Fruit fly (Drosophila melanogaster) whole organism, embryonic: ENCODE measurements around the gene CG5225.

Experiments
- Asciz ChIP-seq: fragments of 200-800 bp; sonication (Bioruptor generic); optimal IDR thresholded peaks from 2 replicates; lab custom pipeline; 2017; ENCODE audit warnings: missing biosample characterization, mild to moderate bottlenecking, missing genetic modification characterization, missing genetic modification reagents
- Awh ChIP-seq: fragments of 200-800 bp; sonication (Bioruptor generic); IDR thresholded peaks from 2 replicates; pipeline ENCODE4, ENCODE4 v1.3.6; 2022; ENCODE audit warnings: missing biosample characterization, missing genetic modification characterization
- Bgb ChIP-seq: fragments of 200-800 bp; sonication (Bioruptor generic); IDR thresholded peaks from 2 replicates; pipeline ENCODE4 v1.3.6; 2022; ENCODE audit warnings: missing biosample characterization, missing genetic modification characterization; ENCODE audit not compliant: partially characterized antibody
- C15 ChIP-seq: fragments of 200-800 bp; sonication (Bioruptor generic); IDR thresholded peaks from 3 replicates; pipeline ENCODE4 v1.3.6; 2022; ENCODE audit warnings: missing biosample characterization, missing genetic modification characterization
- CG10462 ChIP-seq: fragments of 200-800 bp; sonication (Bioruptor generic); optimal IDR thresholded peaks from 2 replicates; lab custom pipeline; 2016; ENCODE audit warnings: missing biosample characterization, missing genetic modification characterization
- CG11247 ChIP-seq: fragments of 200-800 bp; sonication (Bioruptor generic); IDR thresholded peaks from 2 replicates; pipeline ENCODE4 v1.3.6; 2022; ENCODE audit warnings: missing biosample characterization, missing genetic modification characterization
- CG11504 ChIP-seq: fragments of 200-800 bp; sonication (Bioruptor generic); optimal IDR thresholded peaks from 3 replicates; lab custom pipeline; 2019; ENCODE audit warnings: missing biosample characterization, mild to moderate bottlenecking, missing genetic modification characterization, moderate library complexity
- CG11560 ChIP-seq: fragments of 200-800 bp; sonication (Bioruptor generic); IDR thresholded peaks from 3 replicates; pipeline ENCODE4 v1.3.6; 2022; ENCODE audit warnings: missing biosample characterization, missing genetic modification characterization
- CG13287 ChIP-seq: fragments of 200-800 bp; sonication (Bioruptor generic); IDR thresholded peaks from 2 replicates; pipeline ENCODE4 v1.3.6; 2022; ENCODE audit warnings: missing biosample characterization, missing genetic modification characterization; ENCODE audit not compliant: partially characterized antibody
- CG15073 ChIP-seq: fragments of 200-800 bp; sonication (Bioruptor generic); optimal IDR thresholded peaks from 2 replicates; lab custom pipeline; 2016; ENCODE audit warnings: missing biosample characterization, missing genetic modification characterization
- CG15479 ChIP-seq: fragments of 200-800 bp; sonication (Bioruptor generic); optimal IDR thresholded peaks from 3 replicates; lab custom pipeline; 2019; ENCODE audit warnings: missing biosample characterization, mild to moderate bottlenecking, missing genetic modification characterization, moderate library complexity
- CG17361 ChIP-seq: fragments of 200-800 bp; sonication (Bioruptor generic); IDR thresholded peaks from 3 replicates; pipeline ENCODE4 v1.3.6; 2022; ENCODE audit warnings: missing biosample characterization, missing genetic modification characterization
- CG17912 ChIP-seq: fragments of 200-800 bp; sonication (Bioruptor generic); optimal IDR thresholded peaks from 2 replicates; lab custom pipeline; 2018; ENCODE audit warnings: missing biosample characterization, mild to moderate bottlenecking, missing genetic modification characterization
- CG18262 ChIP-seq: fragments of 200-800 bp; optimal IDR thresholded peaks from 3 replicates; lab custom pipeline; 2019; ENCODE audit warnings: missing biosample characterization, mild to moderate bottlenecking, missing genetic modification characterization, moderate library complexity
- CG18599 ChIP-seq: fragments of 200-800 bp; sonication (Bioruptor generic); optimal IDR thresholded peaks from 3 replicates; lab custom pipeline; 2017; ENCODE audit warnings: missing biosample characterization, missing genetic modification characterization, mild to moderate bottlenecking, moderate library complexity, missing genetic modification reagents
- CG2116 ChIP-seq: fragments of 200-800 bp; sonication (Bioruptor generic); optimal IDR thresholded peaks from 3 replicates; lab custom pipeline; 2018; ENCODE audit warnings: missing biosample characterization, mild to moderate bottlenecking, missing genetic modification characterization
- CG2199 ChIP-seq: fragments of 200-800 bp; sonication (Bioruptor generic); IDR thresholded peaks from 3 replicates; pipeline ENCODE4 v1.3.6; 2022; ENCODE audit warnings: missing biosample characterization, missing genetic modification characterization
- CG31224 ChIP-seq: fragments of 200-800 bp; sonication (Bioruptor generic); IDR thresholded peaks from 2 replicates; pipeline ENCODE4 v1.3.6; 2022; ENCODE audit warnings: missing biosample characterization, missing genetic modification characterization
- CG31388 ChIP-seq: fragments of 200-800 bp; sonication (Bioruptor generic); optimal IDR thresholded peaks from 2 replicates; lab custom pipeline; 2016; ENCODE audit warnings: missing biosample characterization, missing genetic modification characterization
- CG34376 ChIP-seq: fragments of 200-800 bp; sonication (Bioruptor generic); optimal IDR thresholded peaks from 2 replicates; lab custom pipeline; 2018; ENCODE audit warnings: missing biosample characterization, mild to moderate bottlenecking, missing genetic modification characterization
- CG43689 ChIP-seq: fragments of 200-800 bp; sonication (Bioruptor generic); IDR thresholded peaks from 2 replicates; pipeline ENCODE4 v1.3.6; 2022; ENCODE audit warnings: missing biosample characterization, missing genetic modification characterization
- CG4424 ChIP-seq: fragments of 200-800 bp; sonication (Bioruptor generic); optimal IDR thresholded peaks from 3 replicates; lab custom pipeline; 2016; ENCODE audit warnings: missing biosample characterization, missing genetic modification characterization
- Chrac-16 ChIP-seq: fragments of 200-800 bp; sonication (Bioruptor generic); optimal IDR thresholded peaks from 3 replicates; lab custom pipeline; 2016; ENCODE audit warnings: missing biosample characterization, missing genetic modification characterization
- D ChIP-seq, 2 experiments: fragments of 200-800 bp in 1 of 2; fragments of >200 bp in 1 of 2; sonication (Bioruptor generic) in 1 of 2; optimal IDR thresholded peaks; 2 replicates in 1 of 2; 3 replicates in 1 of 2; lab custom pipeline; 2017; ENCODE audit warnings: mild to moderate bottlenecking in 1 of 2, missing biosample characterization in 1 of 2, missing genetic modification characterization in 1 of 2, missing genetic modification reagents in 1 of 2
- D19A ChIP-seq: fragments of 200-800 bp; optimal IDR thresholded peaks from 3 replicates; lab custom pipeline; 2019; ENCODE audit warnings: missing biosample characterization, mild to moderate bottlenecking, missing genetic modification characterization, moderate library complexity
- HmgZ ChIP-seq: fragments of 200-800 bp; sonication (Bioruptor generic); optimal IDR thresholded peaks from 2 replicates; lab custom pipeline; 2018; ENCODE audit warnings: missing biosample characterization, mild to moderate bottlenecking, missing genetic modification characterization
- Neu2 ChIP-seq: fragments of 200-800 bp; sonication (Bioruptor generic); optimal IDR thresholded peaks from 3 replicates; lab custom pipeline; 2016; ENCODE audit warnings: missing biosample characterization, missing genetic modification characterization, borderline replicate concordance
- Nf-YC ChIP-seq: fragments of 200-800 bp; optimal IDR thresholded peaks from 3 replicates; lab custom pipeline; 2019; ENCODE audit warnings: missing biosample characterization, mild to moderate bottlenecking, missing genetic modification characterization, moderate library complexity
- Opbp ChIP-seq: fragments of 200-800 bp; sonication (Bioruptor generic); IDR thresholded peaks from 3 replicates; pipeline ENCODE4 v1.3.6; 2022; ENCODE audit warnings: missing biosample characterization, missing genetic modification characterization; ENCODE audit not compliant: partially characterized antibody
- Sox100B ChIP-seq: fragments of 200-800 bp; sonication (Bioruptor generic); optimal IDR thresholded peaks from 3 replicates; lab custom pipeline; 2018; ENCODE audit warnings: missing biosample characterization, mild to moderate bottlenecking, missing genetic modification characterization
- Trl ChIP-seq, 3 experiments: fragments of >200 bp in 2 of 3; fragments of 200-800 bp in 1 of 3; sonication (Bioruptor generic) in 1 of 3; optimal IDR thresholded peaks; 2 replicates in 1 of 3; 3 replicates in 2 of 3; lab custom pipeline; 2016 to 2017; ENCODE audit warnings: missing biosample characterization in 1 of 3, missing genetic modification characterization in 1 of 3
- ash1 ChIP-seq: fragments of 200-800 bp; sonication (Bioruptor generic); optimal IDR thresholded peaks from 2 replicates; lab custom pipeline; 2018; ENCODE audit warnings: missing biosample characterization, mild to moderate bottlenecking, missing genetic modification characterization
- esg ChIP-seq: fragments of 200-800 bp; sonication (Bioruptor generic); conservative IDR thresholded peaks from 2 replicates; pipeline ENCODE4 v1.3.6; 2022; ENCODE audit warnings: missing biosample characterization, missing genetic modification characterization
- gem ChIP-seq: fragments of 200-800 bp; sonication (Bioruptor generic); optimal IDR thresholded peaks from 2 replicates; lab custom pipeline; 2019; ENCODE audit warnings: missing biosample characterization, mild to moderate bottlenecking, missing genetic modification characterization, moderate library complexity
- grn ChIP-seq: fragments of 200-800 bp; sonication (Bioruptor generic); optimal IDR thresholded peaks from 3 replicates; lab custom pipeline; 2017; ENCODE audit warnings: missing biosample characterization, missing genetic modification characterization
- mirr ChIP-seq: fragments of 200-800 bp; sonication (Bioruptor generic); optimal IDR thresholded peaks from 3 replicates; lab custom pipeline; 2018; ENCODE audit warnings: missing biosample characterization, mild to moderate bottlenecking, missing genetic modification characterization
- oc ChIP-seq: fragments of 200-800 bp; sonication (Bioruptor generic); optimal IDR thresholded peaks from 2 replicates; lab custom pipeline; 2018; ENCODE audit warnings: missing biosample characterization, mild to moderate bottlenecking, missing genetic modification characterization, moderate library complexity
- onecut ChIP-seq: fragments of 200-800 bp; sonication (Bioruptor generic); IDR thresholded peaks from 2 replicates; pipeline ENCODE4 v1.3.6; 2022; ENCODE audit warnings: missing biosample characterization, missing genetic modification characterization
- pfk ChIP-seq: fragments of 200-800 bp; sonication (Bioruptor generic); optimal IDR thresholded peaks from 2 replicates; lab custom pipeline; 2018; ENCODE audit warnings: missing biosample characterization, mild to moderate bottlenecking, missing genetic modification characterization, moderate library complexity
- pnt ChIP-seq: fragments of 200-800 bp; sonication (Bioruptor generic); optimal IDR thresholded peaks from 3 replicates; lab custom pipeline; 2016; ENCODE audit warnings: missing biosample characterization, missing genetic modification characterization
- repo ChIP-seq: fragments of 200-800 bp; sonication (Bioruptor generic); optimal IDR thresholded peaks from 2 replicates; lab custom pipeline; 2016; ENCODE audit warnings: missing biosample characterization, missing genetic modification characterization
- rib ChIP-seq: fragments of 200-800 bp; sonication (Bioruptor generic); IDR thresholded peaks from 2 replicates; pipeline ENCODE4 v1.3.6; 2022; ENCODE audit warnings: missing biosample characterization, missing genetic modification characterization
- sc ChIP-seq, 3 experiments: fragments of >200 bp in 2 of 3; fragments of 200-800 bp in 1 of 3; sonication (Bioruptor generic) in 1 of 3; optimal IDR thresholded peaks; 2 replicates in 2 of 3; 3 replicates in 1 of 3; lab custom pipeline; 2017; ENCODE audit warnings: mild to moderate bottlenecking in 1 of 3, missing biosample characterization in 1 of 3, missing genetic modification characterization in 1 of 3, missing genetic modification reagents in 1 of 3
- seq ChIP-seq: fragments of 200-800 bp; sonication (Bioruptor generic); IDR thresholded peaks from 2 replicates; pipeline ENCODE4 v1.3.6; 2022; ENCODE audit warnings: missing biosample characterization, missing genetic modification characterization
- sr ChIP-seq: fragments of 200-800 bp; sonication (Bioruptor generic); IDR thresholded peaks from 3 replicates; pipeline ENCODE4 v1.3.6; 2022; ENCODE audit warnings: missing biosample characterization, missing genetic modification characterization
- tgo ChIP-seq: fragments of 200-800 bp; sonication (Bioruptor generic); IDR thresholded peaks from 3 replicates; pipeline ENCODE4 v1.3.6; 2022; ENCODE audit warnings: missing biosample characterization, missing genetic modification characterization
- vnd ChIP-seq: fragments of 200-800 bp; sonication (Bioruptor generic); IDR thresholded peaks from 3 replicates; pipeline ENCODE4 v1.3.6; 2022; ENCODE audit warnings: missing biosample characterization, missing genetic modification characterization; ENCODE audit not compliant: partially characterized antibody

The CG5225 gene

DNA sequence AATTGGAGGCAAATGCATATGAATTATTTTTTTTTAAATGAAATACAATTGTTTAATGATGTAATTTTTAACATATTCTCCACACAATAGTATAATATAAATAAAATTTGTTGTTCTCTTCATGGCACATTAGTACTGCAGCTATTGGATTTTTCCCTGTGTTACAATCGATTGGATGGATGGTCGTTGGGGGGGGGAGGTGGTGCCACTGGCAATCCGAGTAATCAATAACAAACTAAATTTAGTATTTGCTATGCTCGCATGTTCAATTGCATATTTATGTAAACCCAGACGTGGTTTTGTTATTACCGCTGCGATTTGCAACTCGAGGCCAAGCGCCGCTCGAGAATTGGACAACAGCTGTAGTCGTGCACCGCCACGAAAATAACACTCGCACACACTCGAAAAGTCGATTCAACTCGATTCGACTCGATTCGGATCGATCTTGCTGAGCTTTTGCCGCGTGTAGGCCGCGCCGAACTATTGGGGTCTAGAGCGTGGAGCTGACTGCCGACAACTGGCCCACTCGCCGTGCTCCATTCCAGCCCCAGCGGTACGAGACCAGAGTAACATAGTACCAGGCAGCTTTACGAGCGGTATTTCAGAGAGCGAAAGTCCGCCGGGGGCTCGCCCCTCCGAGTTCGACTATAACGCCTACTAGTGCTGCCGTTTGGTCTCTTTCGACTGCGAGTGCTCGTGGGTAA is 41.1 kb upstream of the CG5225 start, which contains the start of gene CG18622 (continued):
- TF ChIP-seq CG15479 (GFP tag; lab: Kevin White, UChicago), result no peak
- no peak for TF ChIP-seq Nf-YC (tag; lab: Kevin White, UChicago)
- TF ChIP-seq CG11504 (tag; lab: Kevin White, UChicago), result peak; percentile 45
- peak; percentile 34 for TF ChIP-seq oc
- 0 out of 2 replicates have a peak, but pooled peaks have one; percentile 43 for TF ChIP-seq Awh (GFP tag; lab: Robert Waterston, UW)
- no peak for TF ChIP-seq tgo
- TF ChIP-seq grn, result peak; percentile 2
- peak; percentile 74; the same call in 1 of the 2 replicates for TF ChIP-seq Bgb (GFP tag; lab: Robert Waterston, UW)
- peak; percentile 75 for TF ChIP-seq mirr (GFP tag; lab: Kevin White, UChicago)
- TF ChIP-seq CG15073 (GFP tag; lab: Kevin White, UChicago), result no peak
- no peak for TF ChIP-seq CG4424 (GFP tag; lab: Kevin White, UChicago)
- TF ChIP-seq vnd, result peak; percentile 44; the same call in 1 of the 3 replicates
- TF ChIP-seq CG13287 (GFP tag; lab: Robert Waterston, UW), result peak; percentile 63; the same call in 1 of the 2 replicates
- peak; percentile 28 for TF ChIP-seq CG18599 (GFP tag; lab: Kevin White, UChicago)
- peak; percentile 11 for TF ChIP-seq Sox100B (GFP tag; lab: Kevin White, UChicago)
- peak; percentile 67 for TF ChIP-seq CG34376 (GFP tag; lab: Kevin White, UChicago)
- peak; percentile 12 for TF ChIP-seq pfk (GFP tag; lab: Kevin White, UChicago)
- peak; percentile 1 for TF ChIP-seq D (optimal IDR thresholded peaks at IDR 0.05; lab: Kevin White, UChicago)
- TF ChIP-seq D (GFP tag; optimal IDR thresholded peaks at IDR 0.05; lab: Kevin White, UChicago), result no peak
- TF ChIP-seq CG2199 (GFP tag; lab: Robert Waterston, UW), result peak; percentile 11; the same call in 1 of the 3 replicates
- TF ChIP-seq rib, result peak; percentile 64; the same call in 1 of the 2 replicates
- peak; percentile 56 to 74 for TF ChIP-seq Trl (optimal IDR thresholded peaks at IDR 0.05; lab: Kevin White, UChicago)
- TF ChIP-seq Trl (GFP tag; optimal IDR thresholded peaks at IDR 0.05; lab: Kevin White, UChicago), result no peak
- TF ChIP-seq D19A (tag; lab: Kevin White, UChicago), result no peak
- TF ChIP-seq CG2116 (GFP tag; lab: Kevin White, UChicago), result no peak
- no peak for TF ChIP-seq esg (GFP tag; lab: Robert Waterston, UW)
- TF ChIP-seq CG11560 (tag; lab: Robert Waterston, UW), result 0 out of 3 replicates have a peak, but pooled peaks have one; percentile 6
- TF ChIP-seq CG31388, result no peak
- no peak for TF ChIP-seq CG11247 (GFP tag; lab: Robert Waterston, UW)
- no peak for TF ChIP-seq repo
- no peak for TF ChIP-seq CG17912 (GFP tag; lab: Kevin White, UChicago)
- TF ChIP-seq CG17361 (GFP tag; lab: Robert Waterston, UW), result peak; percentile 8; the same call in 2 of the 3 replicates
- peak; percentile 3 for TF ChIP-seq CG18262 (tag; lab: Kevin White, UChicago)
- TF ChIP-seq sr, result no peak
- TF ChIP-seq CG10462 (GFP tag; lab: Kevin White, UChicago), result no peak
- TF ChIP-seq CG31224 (GFP tag; lab: Robert Waterston, UW), result no peak
- no peak for TF ChIP-seq sc (optimal IDR thresholded peaks at IDR 0.05; lab: Kevin White, UChicago)
- TF ChIP-seq sc (GFP tag; optimal IDR thresholded peaks at IDR 0.05; lab: Kevin White, UChicago), result peak; percentile 23
- TF ChIP-seq ash1 (GFP tag; lab: Kevin White, UChicago), result no peak
- TF ChIP-seq onecut (GFP tag; lab: Robert Waterston, UW), result peak; percentile 41; the same call in 1 of the 2 replicates
- no peak for TF ChIP-seq pnt (GFP tag; lab: Kevin White, UChicago)
- TF ChIP-seq Neu2 (GFP tag; lab: Kevin White, UChicago), result no peak
- TF ChIP-seq HmgZ (tag; lab: Kevin White, UChicago), result peak; percentile 30
- no peak for TF ChIP-seq Chrac-16
- peak; percentile 19 for TF ChIP-seq Asciz (GFP tag; lab: Kevin White, UChicago)
- TF ChIP-seq gem (tag; lab: Kevin White, UChicago), result peak; percentile 46
- no peak for TF ChIP-seq CG43689 (GFP tag; lab: Robert Waterston, UW)
- TF ChIP-seq seq (GFP tag; lab: Robert Waterston, UW), result 0 out of 2 replicates have a peak, but pooled peaks have one; percentile 8
- TF ChIP-seq C15, result no peak
- no peak for TF ChIP-seq Opbp (GFP tag; lab: Robert Waterston, UW)
